Fruit fly (Drosophila melanogaster): ENCODE data around the gene sav.

The sav gene

dm6 chr3R:23048690-23049118 is 12.4 kb downstream of the sav start (continued):
- TF ChIP-seq CG7963 (GFP tag; IDR thresholded peaks at IDR 0.05; ENCODE audit: partially characterized antibody), result no peak
- TF ChIP-seq onecut (GFP tag; IDR thresholded peaks at IDR 0.05), result peak; percentile 58
- TF ChIP-seq fu2 (GFP tag; optimal IDR thresholded peaks at IDR 0.05), result no peak
- peak; percentile 57; the same call in 1 of the 3 replicates for TF ChIP-seq so (GFP tag; IDR thresholded peaks at IDR 0.05)
- peak; percentile 16 for TF ChIP-seq BtbVII (GFP tag; optimal IDR thresholded peaks at IDR 0.05)
- no peak for TF ChIP-seq CG34224 (GFP tag; IDR thresholded peaks at IDR 0.05; ENCODE audit: partially characterized antibody)
- TF ChIP-seq CG11695 (GFP tag; IDR thresholded peaks at IDR 0.05), result peak; percentile 78; the same call in 2 of the 3 replicates
- TF ChIP-seq Atf-2 (GFP tag; optimal IDR thresholded peaks at IDR 0.05), result peak; percentile 28
- peak; percentile 46 for TF ChIP-seq kni (GFP tag; optimal IDR thresholded peaks at IDR 0.05)
- TF ChIP-seq az2 (GFP tag; optimal IDR thresholded peaks at IDR 0.05), result peak; percentile 77
- peak; percentile 72 for TF ChIP-seq Rfx (GFP tag; IDR thresholded peaks at IDR 0.05)
- TF ChIP-seq bsh (GFP tag; optimal IDR thresholded peaks at IDR 0.05), result peak; percentile 68 to 81
- TF ChIP-seq TFAM (GFP tag; optimal IDR thresholded peaks at IDR 0.05), result no peak
- no peak for TF ChIP-seq CG2199 (GFP tag; IDR thresholded peaks at IDR 0.05)
- no peak for TF ChIP-seq CG18764 (GFP tag; optimal IDR thresholded peaks at IDR 0.05)
- no peak for TF ChIP-seq CG5245 (GFP tag; optimal IDR thresholded peaks at IDR 0.05)
- no peak for TF ChIP-seq shn (GFP tag; optimal IDR thresholded peaks at IDR 0.05)
- no peak for TF ChIP-seq fd102C (GFP tag; optimal IDR thresholded peaks at IDR 0.05)
- peak; percentile 77 for TF ChIP-seq wor (GFP tag; IDR thresholded peaks at IDR 0.05)
- peak; percentile 61; the same call in 1 of the 3 replicates for TF ChIP-seq Aef1 (GFP tag; IDR thresholded peaks at IDR 0.05)
- peak; percentile 63 for TF ChIP-seq CG10431 (GFP tag; optimal IDR thresholded peaks at IDR 0.05)
- TF ChIP-seq Scr (GFP tag; IDR thresholded peaks at IDR 0.05; ENCODE audit: partially characterized antibody), result no peak
- TF ChIP-seq CG11093 (GFP tag; IDR thresholded peaks at IDR 0.05), result peak; percentile 55; the same call in 1 of the 3 replicates
- TF ChIP-seq emc (GFP tag; optimal IDR thresholded peaks at IDR 0.05), result no peak
- peak; percentile 88 for TF ChIP-seq unpg (GFP tag; optimal IDR thresholded peaks at IDR 0.05)
- TF ChIP-seq CG7372 (GFP tag; IDR thresholded peaks at IDR 0.05), result peak; percentile 63
- peak; percentile 44 for TF ChIP-seq lilli (GFP tag; optimal IDR thresholded peaks at IDR 0.05)
- TF ChIP-seq CG6813 (GFP tag; optimal IDR thresholded peaks at IDR 0.05), result peak; percentile 62
- TF ChIP-seq dpn (GFP tag; optimal IDR thresholded peaks at IDR 0.05), result peak; percentile 61 to 69
- TF ChIP-seq CG8924 (tag; optimal IDR thresholded peaks at IDR 0.05), result peak; percentile 85
- peak; percentile 37 for TF ChIP-seq CG12155 (GFP tag; optimal IDR thresholded peaks at IDR 0.05)
- TF ChIP-seq NK7.1 (GFP tag; optimal IDR thresholded peaks at IDR 0.05), result peak; percentile 28
- peak; percentile 32 for TF ChIP-seq mam (GFP tag; optimal IDR thresholded peaks at IDR 0.05)
- peak; percentile 7 for TF ChIP-seq CG8944 (GFP tag; optimal IDR thresholded peaks at IDR 0.05)
- TF ChIP-seq sc (optimal IDR thresholded peaks at IDR 0.05), result no peak
- peak; percentile 62 for TF ChIP-seq sc (GFP tag; optimal IDR thresholded peaks at IDR 0.05)
- peak; percentile 59; the same call in 1 of the 2 replicates for TF ChIP-seq HLH3B (GFP tag; IDR thresholded peaks at IDR 0.05)
- peak; percentile 89 for TF ChIP-seq CG11504 (tag; optimal IDR thresholded peaks at IDR 0.05)
- peak; percentile 66; the same call in 2 of the 3 replicates for TF ChIP-seq croc (GFP tag; conservative IDR thresholded peaks at IDR 0.05)
- TF ChIP-seq Antp (GFP tag; optimal IDR thresholded peaks at IDR 0.05), result peak; percentile 44
- TF ChIP-seq CG1832 (GFP tag; optimal IDR thresholded peaks at IDR 0.05), result no peak
- TF ChIP-seq CTCF (GFP tag; optimal IDR thresholded peaks at IDR 0.05), result no peak
- no peak for TF ChIP-seq pan (optimal IDR thresholded peaks at IDR 0.05)
- peak in 1 of 2 experiments; percentile 53 for TF ChIP-seq pan (GFP tag; optimal IDR thresholded peaks at IDR 0.05 in 1 of 2, IDR thresholded peaks at IDR 0.05 in 1 of 2)
- TF ChIP-seq CG1792 (GFP tag; optimal IDR thresholded peaks at IDR 0.05), result peak; percentile 16
- TF ChIP-seq gsb-n (tag; optimal IDR thresholded peaks at IDR 0.05), result peak; percentile 42
- TF ChIP-seq CG12236 (GFP tag; optimal IDR thresholded peaks at IDR 0.05), result no peak
- TF ChIP-seq CG31388 (GFP tag; optimal IDR thresholded peaks at IDR 0.05), result peak; percentile 4
- no peak for TF ChIP-seq gt (GFP tag; IDR thresholded peaks at IDR 0.05)
- TF ChIP-seq Fer2 (tag; optimal IDR thresholded peaks at IDR 0.05), result peak; percentile 36
- TF ChIP-seq MBD-R2 (GFP tag; IDR thresholded peaks at IDR 0.05), result no peak
- peak; percentile 80 for TF ChIP-seq tap (tag; optimal IDR thresholded peaks at IDR 0.05)
